Worm (Caenorhabditis elegans): Measurements from ENCODE around the gene B0336.12.

DNA sequence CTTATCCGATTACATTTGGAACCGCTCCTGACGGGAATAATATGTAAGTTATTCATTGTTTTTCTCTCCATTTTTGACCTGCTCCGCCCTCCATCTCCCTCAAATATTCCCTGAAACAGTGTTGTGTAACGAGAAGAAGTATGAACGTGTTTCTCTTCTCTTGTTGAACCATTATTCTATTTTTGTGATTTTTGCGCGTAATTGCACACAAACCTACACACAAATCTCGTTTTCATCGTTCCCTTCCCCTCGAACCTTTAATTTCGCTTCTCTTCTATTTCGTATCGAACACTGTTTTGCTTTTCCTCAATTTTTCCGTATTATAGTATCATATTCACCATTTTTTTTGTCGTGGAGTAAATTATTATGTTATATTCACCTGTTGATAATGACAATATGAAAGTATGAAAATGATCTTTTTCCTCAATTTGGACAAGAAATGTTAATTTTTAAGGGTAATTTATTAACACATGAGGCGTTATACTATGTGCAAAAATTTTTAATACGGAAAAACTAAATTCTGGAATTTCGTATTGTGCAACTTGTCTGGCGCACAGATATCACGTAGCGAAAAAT lies 7.3 kb upstream of the B0336.12 start:
- TF ChIP-seq egl-27 (tag; optimal IDR thresholded peaks at IDR 0.05) (no peak), nhr-237 (tag; optimal IDR thresholded peaks at IDR 0.05) (no peak)

All from whole organism, L1 larva.